Worm (Caenorhabditis elegans) whole organism, L2 larva: ENCODE measurements around the gene ceh-83.

ENCODE experiments used
- alr-1 ChIP-seq: fragments of 150-350 bp; optimal IDR thresholded peaks from 2 replicates; lab custom pipeline; 2014; ENCODE audit warnings: missing biosample characterization, missing genetic modification characterization
- lin-13 ChIP-seq: fragments of 150-350 bp; optimal IDR thresholded peaks from 2 replicates; lab custom pipeline; 2014; ENCODE audit warnings: missing biosample characterization, missing genetic modification reagents, missing genetic modification characterization
- lin-39 ChIP-seq: fragments of 150-350 bp; optimal IDR thresholded peaks from 2 replicates; lab custom pipeline; 2014; ENCODE audit warnings: missing biosample characterization, missing genetic modification reagents, missing genetic modification characterization
- nhr-237 ChIP-seq: fragments of 150-350 bp; optimal IDR thresholded peaks from 2 replicates; lab custom pipeline; 2014; ENCODE audit warnings: missing biosample characterization, missing genetic modification characterization
- skn-1 ChIP-seq: sonication (generic microtip); optimal IDR thresholded peaks from 2 replicates; lab custom pipeline; 2017; ENCODE audit warnings: missing biosample characterization, missing genetic modification characterization
- unc-39 ChIP-seq: fragments of 150-350 bp; optimal IDR thresholded peaks from 2 replicates; lab custom pipeline; 2014; ENCODE audit warnings: missing biosample characterization, missing genetic modification characterization

ce11 chrII:1706385-1706784, 29.9 kb downstream of the ceh-83 start, which contains the start of gene sdz-18:
- TF ChIP-seq lin-39 (tag; lab: Kevin White, UChicago) (no peak), nhr-237 (tag; lab: Kevin White, UChicago) (no peak), alr-1 (tag; lab: Kevin White, UChicago) (no peak), unc-39 (tag; lab: Kevin White, UChicago) (no peak), lin-13 (GFP tag; lab: Kevin White, UChicago) (no peak), skn-1 (tag; lab: Kevin White, UChicago) (no peak)
